Worm (Caenorhabditis elegans) whole organism, early embryonic: ENCODE data around the gene Y116A8C.33.
A peak's percentile ranks its signal among the peaks of the same experiment; 100 is the strongest.

Source experiments
- B0310.2 ChIP-seq: sonication (generic microtip); optimal IDR thresholded peaks from 2 replicates; lab custom pipeline; 2016; ENCODE audit warnings: mild to moderate bottlenecking, missing genetic modification characterization, missing compliant biosample characterization
- F13C5.2 ChIP-seq: sonication (generic microtip); optimal IDR thresholded peaks from 2 replicates; lab custom pipeline; 2017; ENCODE audit warnings: mild to moderate bottlenecking, missing genetic modification characterization, inconsistent platforms, missing compliant biosample characterization
- aly-1 ChIP-seq: sonication (generic microtip); optimal IDR thresholded peaks from 2 replicates; lab custom pipeline; 2016; ENCODE audit warnings: missing genetic modification characterization, missing compliant biosample characterization
- ama-1 ChIP-seq: fragments of 150-350 bp; optimal IDR thresholded peaks from 2 replicates; lab custom pipeline; 2014
- ceh-13 ChIP-seq: fragments of 200-800 bp; sonication (Bioruptor generic); optimal IDR thresholded peaks from 2 replicates; lab custom pipeline; 2018; ENCODE audit warnings: mild to moderate bottlenecking, missing genetic modification characterization, missing compliant biosample characterization
- ceh-36 ChIP-seq: sonication (generic microtip); optimal IDR thresholded peaks from 2 replicates; lab custom pipeline; 2016; ENCODE audit warnings: missing genetic modification characterization, inconsistent platforms, missing compliant biosample characterization
- ets-7 ChIP-seq: sonication (generic microtip); optimal IDR thresholded peaks from 2 replicates; lab custom pipeline; 2016; ENCODE audit warnings: missing genotype, missing genetic modification characterization, missing compliant biosample characterization
- flt-1 ChIP-seq: fragments of 200-800 bp; sonication (Bioruptor generic); IDR thresholded peaks from 2 replicates; pipeline ENCODE4 v1.3.6; 2022; ENCODE audit warnings: missing genetic modification characterization, missing compliant biosample characterization
- hmbx-1 ChIP-seq: sonication (generic microtip); optimal IDR thresholded peaks from 2 replicates; lab custom pipeline; 2016; ENCODE audit warnings: mild to moderate bottlenecking, missing genetic modification characterization, missing compliant biosample characterization
- hmg-4 ChIP-seq: fragments of 200-800 bp; sonication (Bioruptor generic); optimal IDR thresholded peaks from 2 replicates; lab custom pipeline; 2018; ENCODE audit warnings: mild to moderate bottlenecking, missing genetic modification characterization, missing compliant biosample characterization
- hnd-1 ChIP-seq: sonication (generic microtip); optimal IDR thresholded peaks from 2 replicates; lab custom pipeline; 2016; ENCODE audit warnings: missing genetic modification characterization, missing compliant biosample characterization
- pes-1 ChIP-seq: fragments of 200-800 bp; sonication (Bioruptor generic); IDR thresholded peaks from 2 replicates; pipeline ENCODE4 v1.3.6; 2022; ENCODE audit warnings: missing genetic modification reagents, missing genetic modification characterization, missing compliant biosample characterization
- scrt-1 ChIP-seq: fragments of 200-800 bp; sonication (Bioruptor generic); IDR thresholded peaks from 2 replicates; pipeline ENCODE4 v1.3.6; 2022; ENCODE audit warnings: missing genetic modification characterization, missing compliant biosample characterization
- sea-1 ChIP-seq: fragments of 200-800 bp; sonication (Bioruptor generic); conservative IDR thresholded peaks from 2 replicates; pipeline ENCODE4 v1.3.6; 2022; ENCODE audit warnings: missing genetic modification characterization, missing compliant biosample characterization
- tbx-11 ChIP-seq: fragments of 200-800 bp; sonication (Bioruptor generic); IDR thresholded peaks from 2 replicates; pipeline ENCODE4 v1.3.6; 2022; ENCODE audit warnings: missing genetic modification characterization, missing compliant biosample characterization
- tbx-37 ChIP-seq: fragments of 200-800 bp; sonication (Bioruptor generic); conservative IDR thresholded peaks from 2 replicates; pipeline ENCODE4 v1.3.6; 2022; ENCODE audit warnings: missing genetic modification reagents, missing genetic modification characterization, missing compliant biosample characterization
- tra-4 ChIP-seq: sonication (generic microtip); optimal IDR thresholded peaks from 2 replicates; lab custom pipeline; 2017; ENCODE audit warnings: missing genetic modification characterization, missing compliant biosample characterization

Gene Y116A8C.33

DNA sequence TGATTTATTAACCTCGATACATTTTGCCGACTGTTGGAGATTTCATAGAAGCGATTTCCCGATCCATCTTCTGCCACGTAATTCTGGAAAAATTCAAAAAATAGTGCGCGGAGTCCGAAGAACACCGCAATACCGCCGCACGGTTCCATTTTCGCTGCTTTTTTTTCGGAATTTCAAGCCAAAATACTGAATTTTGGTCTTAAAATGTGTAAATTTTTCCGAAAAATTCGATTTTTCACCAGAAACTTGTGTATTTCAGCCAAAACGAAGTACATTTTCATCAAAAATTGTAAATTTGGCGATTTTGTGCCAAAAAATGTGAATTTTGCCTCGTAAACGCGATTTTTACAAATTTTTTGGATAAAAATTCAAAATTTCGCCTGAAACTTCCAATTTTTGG, 8.8 kb upstream of the Y116A8C.33 start:
- TF ChIP-seq flt-1 (GFP tag; lab: Robert Waterston, UW) = no peak
- no peak for TF ChIP-seq tra-4 (tag; lab: Kevin White, UChicago)
- peak; percentile 41 for TF ChIP-seq ama-1 (lab: Kevin White, UChicago)
- no peak for TF ChIP-seq sea-1 (GFP tag; lab: Robert Waterston, UW)

DNA sequence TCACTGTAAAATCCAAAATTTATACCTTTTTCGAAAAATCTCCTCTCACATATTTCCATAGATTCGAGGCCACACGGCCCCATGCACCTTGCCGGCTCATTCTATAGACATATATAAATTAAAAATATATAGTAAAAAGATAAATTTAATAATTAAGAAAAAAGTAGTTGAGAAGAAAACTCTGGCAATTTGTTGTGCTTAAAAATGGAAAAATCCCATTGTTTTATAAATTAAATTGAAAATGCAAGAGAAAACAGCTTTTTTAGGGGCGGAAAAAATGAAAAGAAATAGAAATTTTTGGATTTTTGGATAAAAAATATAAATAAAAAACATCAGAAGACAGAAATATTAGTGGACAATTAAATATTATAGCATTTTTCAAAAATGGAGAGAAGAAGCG, 8.3 kb upstream of the Y116A8C.33 start, which contains the start of gene Y116A8C.30:
Gene Y116A8C.30 (minus strand): TSS at position 101 of the 400 bp plus-strand sequence.
- no peak for TF ChIP-seq flt-1 (GFP tag; lab: Robert Waterston, UW)
- no peak for TF ChIP-seq ama-1 (lab: Kevin White, UChicago)
- TF ChIP-seq ceh-36 = no peak
- TF ChIP-seq tbx-11 (GFP tag; lab: Robert Waterston, UW) = no peak
- TF ChIP-seq ceh-13 = no peak
- no peak for TF ChIP-seq hnd-1 (tag; lab: Kevin White, UChicago)
- TF ChIP-seq hmg-4 (GFP tag; lab: Kevin White, UChicago) = no peak
- TF ChIP-seq aly-1 (tag; lab: Kevin White, UChicago) = no peak
- no peak for TF ChIP-seq tbx-37 (GFP tag; lab: Robert Waterston, UW)
- TF ChIP-seq scrt-1 (GFP tag; lab: Robert Waterston, UW) = no peak
- TF ChIP-seq hmbx-1 (tag; lab: Kevin White, UChicago) = no peak
- TF ChIP-seq sea-1 (GFP tag; lab: Robert Waterston, UW) = no peak

DNA sequence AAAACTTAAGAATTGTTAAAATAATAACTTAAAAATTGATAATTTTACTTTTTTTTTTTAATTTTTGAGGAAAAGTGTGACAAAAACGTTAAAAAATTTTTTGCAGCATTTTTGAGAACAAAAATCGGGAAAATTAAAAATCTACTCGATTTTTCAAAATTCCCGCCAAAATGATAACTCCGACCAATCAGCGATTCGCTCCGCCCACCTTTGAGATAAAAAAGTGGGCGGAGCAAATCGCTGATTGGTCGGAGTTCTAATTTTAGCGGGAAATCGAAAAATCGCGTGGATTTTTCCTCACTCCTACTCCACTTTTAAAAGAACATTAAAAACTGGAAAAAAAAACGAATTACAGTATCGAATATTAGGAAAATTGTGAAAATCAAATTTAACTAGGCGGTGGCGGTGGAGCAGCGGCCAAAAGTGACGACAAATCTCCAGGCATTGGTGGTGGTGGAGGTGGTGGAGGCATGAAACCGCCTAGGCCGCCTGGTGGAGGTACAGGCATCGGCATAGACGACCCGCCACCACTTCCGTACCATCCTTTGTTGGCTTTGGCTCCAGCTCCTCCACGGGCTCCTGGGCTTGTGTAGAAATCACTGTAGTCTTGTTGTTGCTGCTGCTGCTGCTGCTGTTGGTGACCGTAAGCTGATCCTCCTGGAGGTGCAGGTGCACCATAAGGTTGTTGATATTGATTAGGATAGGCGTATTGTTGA, 7.6 kb upstream of the Y116A8C.33 start:
- TF ChIP-seq flt-1 (GFP tag; lab: Robert Waterston, UW) (no peak), scrt-1 (GFP tag; lab: Robert Waterston, UW) (peak; percentile 5; the same call in 1 of the 2 replicates)

DNA sequence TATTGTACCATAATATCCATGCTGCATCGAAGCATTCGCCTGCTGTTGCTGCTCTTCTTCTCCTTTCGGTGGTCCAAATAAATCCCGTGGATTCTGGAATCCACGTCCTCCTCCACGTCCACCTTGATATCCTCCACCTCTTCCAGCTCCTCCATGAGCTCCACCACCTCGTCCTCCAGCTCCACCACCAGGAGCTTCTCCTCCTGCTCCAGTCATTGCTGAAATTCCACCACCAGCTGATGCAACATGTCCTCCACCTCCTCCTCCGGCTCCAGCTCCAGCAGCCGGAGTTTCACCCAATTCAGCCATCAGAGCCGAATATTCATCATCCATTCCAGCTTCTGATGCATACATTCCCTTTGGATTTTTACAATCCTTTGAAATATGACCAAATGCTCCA, 6.3 kb upstream of the Y116A8C.33 start:
- TF ChIP-seq aly-1 (tag; lab: Kevin White, UChicago) (peak; percentile 57), F13C5.2 (tag; lab: Kevin White, UChicago) (no peak), B0310.2 (no peak), ets-7 (tag; lab: Kevin White, UChicago) (no peak), sea-1 (GFP tag; lab: Robert Waterston, UW) (no peak), hnd-1 (tag; lab: Kevin White, UChicago) (no peak), hmbx-1 (tag; lab: Kevin White, UChicago) (no peak), ama-1 (lab: Kevin White, UChicago) (no peak), hmg-4 (GFP tag; lab: Kevin White, UChicago) (no peak)

DNA sequence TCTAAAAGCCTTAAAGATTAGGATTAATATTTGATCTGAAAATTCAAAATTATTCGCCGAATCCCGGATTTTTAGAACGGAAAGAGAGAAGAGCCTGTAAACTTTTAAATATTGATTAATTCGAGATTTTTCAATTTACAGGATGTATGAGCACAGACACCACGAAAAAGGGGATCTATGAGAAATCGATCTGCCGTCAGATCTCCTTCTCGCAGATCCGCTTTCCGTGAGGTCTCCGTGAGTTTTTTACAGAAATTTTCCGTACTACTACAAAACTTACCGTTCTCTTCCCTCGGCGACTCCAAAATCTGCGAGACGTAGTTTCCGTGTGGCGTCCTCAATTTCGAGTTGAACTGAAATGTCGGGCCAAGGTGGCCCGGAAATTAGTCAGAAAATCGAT, 3.7 kb upstream of the Y116A8C.33 start:
- no peak for TF ChIP-seq ama-1 (lab: Kevin White, UChicago)
- TF ChIP-seq hmbx-1 (tag; lab: Kevin White, UChicago) = no peak
- no peak for TF ChIP-seq scrt-1 (GFP tag; lab: Robert Waterston, UW)
- no peak for TF ChIP-seq hnd-1 (tag; lab: Kevin White, UChicago)
- TF ChIP-seq B0310.2 = no peak
- no peak for TF ChIP-seq tra-4 (tag; lab: Kevin White, UChicago)
- TF ChIP-seq pes-1 (GFP tag; lab: Robert Waterston, UW) = peak; percentile 80
- peak; percentile 29 for TF ChIP-seq ceh-13
- TF ChIP-seq ets-7 (tag; lab: Kevin White, UChicago) = no peak
- TF ChIP-seq ceh-36 = no peak
- no peak for TF ChIP-seq F13C5.2 (tag; lab: Kevin White, UChicago)
- no peak for TF ChIP-seq tbx-37 (GFP tag; lab: Robert Waterston, UW)
- 0 out of 2 replicates have a peak, but pooled peaks have one; percentile 9 for TF ChIP-seq sea-1 (GFP tag; lab: Robert Waterston, UW)
- TF ChIP-seq aly-1 (tag; lab: Kevin White, UChicago) = no peak
- TF ChIP-seq hmg-4 (GFP tag; lab: Kevin White, UChicago) = no peak
- no peak for TF ChIP-seq tbx-11 (GFP tag; lab: Robert Waterston, UW)
- no peak for TF ChIP-seq flt-1 (GFP tag; lab: Robert Waterston, UW)

DNA sequence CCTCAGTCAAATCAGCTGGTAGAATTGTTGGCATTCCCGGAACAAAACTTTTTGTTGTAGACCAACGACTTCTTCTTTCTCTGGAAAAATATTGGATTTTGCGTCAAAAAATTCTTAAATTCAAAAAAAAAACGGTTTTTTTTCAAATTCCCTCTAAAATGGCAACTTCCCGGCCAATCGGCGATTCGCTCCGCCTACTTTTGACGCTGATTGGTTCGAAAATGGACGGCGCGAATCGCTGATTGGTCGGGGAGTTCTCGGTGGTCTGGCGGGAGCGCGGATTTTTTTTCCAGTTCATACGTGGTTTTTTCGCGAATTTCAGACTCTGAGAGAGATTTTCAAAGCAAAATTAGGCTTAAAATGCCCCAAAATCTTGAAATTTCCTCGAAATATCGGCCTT, 3.1 kb upstream of the Y116A8C.33 start:
- TF ChIP-seq pes-1 (GFP tag; lab: Robert Waterston, UW) (no peak), sea-1 (GFP tag; lab: Robert Waterston, UW) (no peak), F13C5.2 (tag; lab: Kevin White, UChicago) (no peak)

DNA sequence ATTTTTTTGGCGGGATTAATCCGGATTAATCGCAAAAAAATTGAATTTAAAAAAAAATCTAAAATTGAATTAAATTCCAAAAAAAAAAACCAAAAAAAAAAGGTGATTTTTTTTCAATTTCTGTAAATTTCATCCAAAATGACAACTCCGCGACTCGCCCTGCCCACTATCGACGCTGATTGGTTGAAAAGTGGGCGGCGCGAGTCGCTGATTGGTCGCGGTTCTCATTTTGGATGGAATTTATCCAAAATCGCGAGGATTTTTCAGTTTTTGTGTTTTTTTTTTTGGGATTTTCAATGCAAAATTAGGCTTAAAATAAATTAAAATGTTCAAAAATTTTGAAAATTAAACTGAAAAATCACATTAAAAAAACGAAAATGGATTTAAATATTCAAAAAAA, 2.5 kb upstream of the Y116A8C.33 start:
- no peak for TF ChIP-seq hnd-1 (tag; lab: Kevin White, UChicago)
- no peak for TF ChIP-seq tbx-11 (GFP tag; lab: Robert Waterston, UW)

DNA sequence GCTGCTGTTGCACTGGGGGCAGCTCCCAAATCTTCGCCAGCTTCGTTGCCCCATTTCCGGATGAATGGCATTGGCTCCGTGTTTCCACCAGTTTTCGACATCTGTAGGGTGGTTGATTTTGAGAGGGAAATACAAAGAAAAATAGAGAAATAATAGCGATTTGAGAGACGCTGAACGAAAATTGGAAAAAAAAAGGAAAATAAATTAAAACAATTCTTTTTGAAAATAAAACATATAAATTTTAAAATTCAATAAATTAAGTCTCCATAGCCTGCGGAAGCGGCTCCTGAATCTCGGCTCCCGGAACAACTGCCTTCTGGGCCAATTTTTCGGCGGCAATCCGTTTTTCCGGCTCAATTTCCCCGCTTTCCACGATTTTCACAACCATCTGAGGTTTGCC, 1.0 kb upstream of the Y116A8C.33 start, which contains the start of gene sfa-1:
Gene sfa-1 (minus strand): TSS at position 101 of the 400 bp plus-strand sequence.
- TF ChIP-seq hmbx-1 (tag; lab: Kevin White, UChicago) (no peak), tbx-37 (GFP tag; lab: Robert Waterston, UW) (no peak), scrt-1 (GFP tag; lab: Robert Waterston, UW) (no peak), flt-1 (GFP tag; lab: Robert Waterston, UW) (no peak), hmg-4 (GFP tag; lab: Kevin White, UChicago) (no peak), aly-1 (tag; lab: Kevin White, UChicago) (no peak), ets-7 (tag; lab: Kevin White, UChicago) (no peak)
